Fruit fly (Drosophila melanogaster) whole organism, wandering third instar larva: ENCODE data around the gene CG13937.

Experiments used
- Myc ChIP-seq: fragments of >200 bp; optimal IDR thresholded peaks from 2 replicates; lab custom pipeline; 2017
- N ChIP-seq: fragments of >200 bp; optimal IDR thresholded peaks from 2 replicates; lab custom pipeline; 2018; ENCODE audit warnings: missing biosample characterization, missing external identifiers, missing genetic modification characterization
- OdsH ChIP-seq: fragments of 200-800 bp; sonication (Bioruptor generic); optimal IDR thresholded peaks from 2 replicates; lab custom pipeline; 2016; ENCODE audit warnings: missing biosample characterization, mild to moderate bottlenecking, missing genetic modification characterization
- br ChIP-seq: fragments of 200-800 bp; sonication (Bioruptor generic); optimal IDR thresholded peaks from 2 replicates; lab custom pipeline; 2016; ENCODE audit warnings: missing biosample characterization, missing genetic modification characterization
- brk ChIP-seq: fragments of 200-800 bp; sonication (Bioruptor generic); optimal IDR thresholded peaks from 2 replicates; lab custom pipeline; 2016; ENCODE audit warnings: missing biosample characterization, mild to moderate bottlenecking, missing genetic modification characterization
- foxo ChIP-seq, 2 experiments: fragments of 200-800 bp; sonication (Bioruptor generic); optimal IDR thresholded peaks; 2 replicates in 1 of 2; 3 replicates in 1 of 2; lab custom pipeline; 2016 to 2017; ENCODE audit warnings: missing biosample characterization in 2 of 2, missing genetic modification characterization in 2 of 2
- fru ChIP-seq: fragments of 200-800 bp; sonication (Bioruptor generic); optimal IDR thresholded peaks from 3 replicates; lab custom pipeline; 2016; ENCODE audit warnings: missing biosample characterization, mild to moderate bottlenecking, missing genetic modification characterization
- lola ChIP-seq: fragments of >200 bp; optimal IDR thresholded peaks from 2 replicates; lab custom pipeline; 2017; ENCODE audit warnings: missing biosample characterization, missing genetic modification characterization
- psq ChIP-seq: fragments of 200-800 bp; sonication (Bioruptor generic); optimal IDR thresholded peaks from 3 replicates; lab custom pipeline; 2017; ENCODE audit warnings: missing biosample characterization, mild to moderate bottlenecking, missing genetic modification characterization, moderate library complexity

- no peak for TF ChIP-seq lola (GFP tag; lab: Kevin White, UChicago)
- TF ChIP-seq fru (GFP tag; lab: Kevin White, UChicago) = no peak
- no peak for TF ChIP-seq N (GFP tag; lab: Kevin White, UChicago)
- TF ChIP-seq psq = no peak
- TF ChIP-seq br (GFP tag; lab: Kevin White, UChicago) = no peak
- TF ChIP-seq Myc = no peak
- no peak for TF ChIP-seq OdsH (GFP tag; lab: Kevin White, UChicago)
- TF ChIP-seq brk (GFP tag; lab: Kevin White, UChicago) = no peak
- no peak for TF ChIP-seq foxo (GFP tag; optimal IDR thresholded peaks at IDR 0.05; lab: Kevin White, UChicago)
Measured at dm6 chr3L:1855491-1855890, 27.4 kb downstream of the CG13937 start, which contains the start of gene CNMa.
